Fruit fly (Drosophila melanogaster): ENCODE measurements around the gene CG15312.

CG15312 gene

dm6 chrX:10086095-10086888 is 15.6 kb upstream of the CG15312 start, which contains the start of the genes Naxe and RhoU (continued):
- no peak for TF ChIP-seq Hand (GFP tag; optimal IDR thresholded peaks at IDR 0.05)
- peak; percentile 54 for TF ChIP-seq ssp (GFP tag; IDR thresholded peaks at IDR 0.05)
- no peak for TF ChIP-seq Hmx (GFP tag; optimal IDR thresholded peaks at IDR 0.05)
- TF ChIP-seq CG34224 (GFP tag; IDR thresholded peaks at IDR 0.05; ENCODE audit: partially characterized antibody): 0 out of 3 replicates have a peak, but pooled peaks have one; percentile 27
- TF ChIP-seq bab2 (GFP tag; optimal IDR thresholded peaks at IDR 0.05): peak; percentile 8
- TF ChIP-seq pum (GFP tag; optimal IDR thresholded peaks at IDR 0.05): no peak
- TF ChIP-seq Awh (GFP tag; IDR thresholded peaks at IDR 0.05): no peak
- no peak for TF ChIP-seq CG8359 (GFP tag; optimal IDR thresholded peaks at IDR 0.05; ENCODE audit: borderline replicate concordance)
- TF ChIP-seq sc (optimal IDR thresholded peaks at IDR 0.05): no peak
- no peak for TF ChIP-seq sc (GFP tag; optimal IDR thresholded peaks at IDR 0.05)
- no peak for TF ChIP-seq CG5180 (GFP tag; optimal IDR thresholded peaks at IDR 0.05)
- TF ChIP-seq Tbp (GFP tag; optimal IDR thresholded peaks at IDR 0.05): no peak
- TF ChIP-seq CG2875 (GFP tag; optimal IDR thresholded peaks at IDR 0.05): no peak
- peak in 1 of 2 experiments; percentile 2 for TF ChIP-seq insv (GFP tag; optimal IDR thresholded peaks at IDR 0.05)
- TF ChIP-seq ash1 (GFP tag; optimal IDR thresholded peaks at IDR 0.05): no peak
- no peak for TF ChIP-seq slp2 (GFP tag; optimal IDR thresholded peaks at IDR 0.05)
- TF ChIP-seq Deaf1 (tag; optimal IDR thresholded peaks at IDR 0.05): peak; percentile 72
- peak; percentile 58 for TF ChIP-seq CG10267 (tag; optimal IDR thresholded peaks at IDR 0.05)
- TF ChIP-seq CG12659 (GFP tag; optimal IDR thresholded peaks at IDR 0.05): peak; percentile 68
- TF ChIP-seq CG4617 (GFP tag; optimal IDR thresholded peaks at IDR 0.05; ENCODE audit: borderline replicate concordance): peak; percentile 21
- TF ChIP-seq gsb (GFP tag; IDR thresholded peaks at IDR 0.05): no peak
- TF ChIP-seq twi (tag; optimal IDR thresholded peaks at IDR 0.05): no peak
- no peak; the same call in 1 of the 3 replicates for TF ChIP-seq CG11456 (GFP tag; IDR thresholded peaks at IDR 0.05)
- no peak for TF ChIP-seq nerfin-1 (tag; optimal IDR thresholded peaks at IDR 0.05)
- no peak for TF ChIP-seq CG10543 (GFP tag; optimal IDR thresholded peaks at IDR 0.05)
- TF ChIP-seq CG11723 (GFP tag; optimal IDR thresholded peaks at IDR 0.05): no peak
- TF ChIP-seq tx (GFP tag; optimal IDR thresholded peaks at IDR 0.05): no peak
- no peak for TF ChIP-seq CG14667 (GFP tag; IDR thresholded peaks at IDR 0.05)
- TF ChIP-seq hkb (optimal IDR thresholded peaks at IDR 0.05): peak; percentile 90
- peak; percentile 17; the same call in 1 of the 2 replicates for TF ChIP-seq hkb (GFP tag; IDR thresholded peaks at IDR 0.05)
- peak; percentile 38 to 46 for TF ChIP-seq Pdp1 (GFP tag; optimal IDR thresholded peaks at IDR 0.05)
- no peak for TF ChIP-seq sqz (GFP tag; optimal IDR thresholded peaks at IDR 0.05)
- TF ChIP-seq CG14050 (GFP tag; IDR thresholded peaks at IDR 0.05): no peak
- no peak for TF ChIP-seq Spps (tag; optimal IDR thresholded peaks at IDR 0.05)
- TF ChIP-seq CG17186 (GFP tag; optimal IDR thresholded peaks at IDR 0.05): peak; percentile 36
- peak; percentile 26 for TF ChIP-seq Max (GFP tag; optimal IDR thresholded peaks at IDR 0.05)
- TF ChIP-seq CG18476 (GFP tag; optimal IDR thresholded peaks at IDR 0.05): no peak
- TF ChIP-seq CG32532 (GFP tag; IDR thresholded peaks at IDR 0.05): peak; percentile 69
- TF ChIP-seq CG1529 (GFP tag; optimal IDR thresholded peaks at IDR 0.05): no peak
- no peak for TF ChIP-seq eyg (GFP tag; optimal IDR thresholded peaks at IDR 0.05)
- no peak for TF ChIP-seq wor (GFP tag; IDR thresholded peaks at IDR 0.05)
- TF ChIP-seq CG1792 (GFP tag; optimal IDR thresholded peaks at IDR 0.05): no peak
- no peak for TF ChIP-seq CG15011 (GFP tag; optimal IDR thresholded peaks at IDR 0.05)
- TF ChIP-seq ham (GFP tag; IDR thresholded peaks at IDR 0.05): no peak
- no peak for TF ChIP-seq Six4 (GFP tag; optimal IDR thresholded peaks at IDR 0.05)
- no peak for TF ChIP-seq CG3407 (GFP tag; optimal IDR thresholded peaks at IDR 0.05)
- no peak for TF ChIP-seq ro (GFP tag; IDR thresholded peaks at IDR 0.05)
- no peak for TF ChIP-seq CG2202 (tag; optimal IDR thresholded peaks at IDR 0.05)
- TF ChIP-seq CG4854 (GFP tag; optimal IDR thresholded peaks at IDR 0.05): no peak
- no peak for TF ChIP-seq CG4360 (GFP tag; IDR thresholded peaks at IDR 0.05)
